Fruit fly (Drosophila melanogaster) whole organism, embryonic: Measurements from ENCODE around the gene Glyat.

Experiments
- CG10321 ChIP-seq: fragments of 200-800 bp; sonication (Bioruptor generic); IDR thresholded peaks from 2 replicates; pipeline ENCODE4 v1.3.6; 2022; ENCODE audit warnings: missing biosample characterization, missing genetic modification characterization
- CG10462 ChIP-seq: fragments of 200-800 bp; sonication (Bioruptor generic); optimal IDR thresholded peaks from 2 replicates; lab custom pipeline; 2016; ENCODE audit warnings: missing biosample characterization, missing genetic modification characterization
- CG12219 ChIP-seq: fragments of 200-800 bp; sonication (Bioruptor generic); optimal IDR thresholded peaks from 3 replicates; lab custom pipeline; 2018; ENCODE audit warnings: missing biosample characterization, mild to moderate bottlenecking, missing genetic modification characterization
- CG12744 ChIP-seq: fragments of 200-800 bp; sonication (Bioruptor generic); optimal IDR thresholded peaks from 2 replicates; lab custom pipeline; 2016; ENCODE audit warnings: missing biosample characterization, missing genetic modification characterization
- CG12769 ChIP-seq: fragments of 200-800 bp; sonication (Bioruptor generic); optimal IDR thresholded peaks from 2 replicates; lab custom pipeline; 2019; ENCODE audit warnings: missing biosample characterization, mild to moderate bottlenecking, missing genetic modification characterization, moderate library complexity
- CG14860 ChIP-seq: fragments of 200-800 bp; sonication (Bioruptor generic); IDR thresholded peaks from 3 replicates; pipeline ENCODE4 v1.3.6; 2022; ENCODE audit warnings: missing biosample characterization, missing genetic modification characterization; ENCODE audit not compliant: partially characterized antibody
- CG1792 ChIP-seq: fragments of 200-800 bp; sonication (Bioruptor generic); optimal IDR thresholded peaks from 2 replicates; lab custom pipeline; 2016; ENCODE audit warnings: missing biosample characterization, missing genetic modification characterization
- CG18476 ChIP-seq: fragments of 200-800 bp; sonication (Bioruptor generic); optimal IDR thresholded peaks from 2 replicates; lab custom pipeline; 2016; ENCODE audit warnings: missing biosample characterization, mild to moderate bottlenecking, missing genetic modification characterization
- CG18599 ChIP-seq: fragments of 200-800 bp; sonication (Bioruptor generic); optimal IDR thresholded peaks from 3 replicates; lab custom pipeline; 2017; ENCODE audit warnings: missing biosample characterization, missing genetic modification characterization, mild to moderate bottlenecking, moderate library complexity, missing genetic modification reagents
- CG3163 ChIP-seq: fragments of 200-800 bp; sonication (Bioruptor generic); optimal IDR thresholded peaks from 3 replicates; lab custom pipeline; 2016; ENCODE audit warnings: missing biosample characterization, missing genetic modification characterization
- CG34376 ChIP-seq: fragments of 200-800 bp; sonication (Bioruptor generic); optimal IDR thresholded peaks from 2 replicates; lab custom pipeline; 2018; ENCODE audit warnings: missing biosample characterization, mild to moderate bottlenecking, missing genetic modification characterization
- CG34422 ChIP-seq: fragments of 200-800 bp; sonication (Bioruptor generic); IDR thresholded peaks from 3 replicates; pipeline ENCODE4 v1.3.6; 2022; ENCODE audit warnings: missing biosample characterization, missing genetic modification characterization
- CG4360 ChIP-seq: fragments of 200-800 bp; sonication (Bioruptor generic); IDR thresholded peaks from 2 replicates; pipeline ENCODE4 v1.3.6; 2022; ENCODE audit warnings: missing biosample characterization, missing genetic modification characterization
- CG5245 ChIP-seq: fragments of 200-800 bp; sonication (Bioruptor generic); optimal IDR thresholded peaks from 3 replicates; lab custom pipeline; 2016; ENCODE audit warnings: missing biosample characterization, missing genetic modification characterization
- CG8359 ChIP-seq: fragments of 200-800 bp; sonication (Bioruptor generic); optimal IDR thresholded peaks from 2 replicates; lab custom pipeline; 2017; ENCODE audit warnings: missing biosample characterization, mild to moderate bottlenecking, missing genetic modification characterization, borderline replicate concordance
- CG8478 ChIP-seq: fragments of >200 bp; optimal IDR thresholded peaks from 2 replicates; lab custom pipeline; 2018
- CG9215 ChIP-seq: fragments of 200-800 bp; sonication (Bioruptor generic); IDR thresholded peaks from 2 replicates; pipeline ENCODE4 v1.3.6; 2022; ENCODE audit warnings: missing biosample characterization, missing genetic modification characterization
- CG9876 ChIP-seq: fragments of 200-800 bp; sonication (Bioruptor generic); optimal IDR thresholded peaks from 2 replicates; lab custom pipeline; 2016; ENCODE audit warnings: missing biosample characterization, missing genetic modification characterization
- D ChIP-seq, 2 experiments: fragments of 200-800 bp in 1 of 2; fragments of >200 bp in 1 of 2; sonication (Bioruptor generic) in 1 of 2; optimal IDR thresholded peaks; 2 replicates in 1 of 2; 3 replicates in 1 of 2; lab custom pipeline; 2017; ENCODE audit warnings: mild to moderate bottlenecking in 1 of 2, missing biosample characterization in 1 of 2, missing genetic modification characterization in 1 of 2, missing genetic modification reagents in 1 of 2
- Dbx ChIP-seq: fragments of 200-800 bp; sonication (Bioruptor generic); IDR thresholded peaks from 3 replicates; pipeline ENCODE4 v1.3.6; 2022; ENCODE audit warnings: missing biosample characterization, missing genetic modification characterization
- Deaf1 ChIP-seq: fragments of 200-800 bp; optimal IDR thresholded peaks from 3 replicates; lab custom pipeline; 2019; ENCODE audit warnings: missing biosample characterization, mild to moderate bottlenecking, missing genetic modification characterization, moderate library complexity
- Ets65A ChIP-seq: fragments of 200-800 bp; sonication (Bioruptor generic); peaks from one replicate; lab custom pipeline; 2016; ENCODE audit warnings: missing biosample characterization, missing genetic modification characterization
- Med ChIP-seq: fragments of 200-800 bp; sonication (Bioruptor generic); peaks from one replicate; lab custom pipeline; 2016; ENCODE audit warnings: missing biosample characterization, missing genetic modification characterization, mild to moderate bottlenecking, inconsistent platforms, moderate library complexity
- Mes4 ChIP-seq: fragments of 200-800 bp; sonication (Bioruptor generic); optimal IDR thresholded peaks from 2 replicates; lab custom pipeline; 2016; ENCODE audit warnings: missing biosample characterization, missing genetic modification characterization
- Pdp1 ChIP-seq, 2 experiments: fragments of 200-800 bp; sonication (Bioruptor generic); optimal IDR thresholded peaks; 3 replicates each; lab custom pipeline; 2016; ENCODE audit warnings: missing biosample characterization in 2 of 2, missing genetic modification characterization in 2 of 2, mild to moderate bottlenecking in 1 of 2, moderate library complexity in 1 of 2
- Usf ChIP-seq: fragments of 200-800 bp; sonication (Bioruptor generic); optimal IDR thresholded peaks from 2 replicates; lab custom pipeline; 2017; ENCODE audit warnings: missing genotype, missing biosample characterization, missing genetic modification characterization
- ara ChIP-seq: fragments of 200-800 bp; sonication (Bioruptor generic); IDR thresholded peaks from 2 replicates; pipeline ENCODE4 v1.3.6; 2022; ENCODE audit warnings: missing biosample characterization, missing genetic modification characterization
- cas ChIP-seq: fragments of 200-800 bp; sonication (Bioruptor generic); IDR thresholded peaks from 2 replicates; pipeline ENCODE4 v1.3.6; 2022; ENCODE audit warnings: missing biosample characterization, missing genetic modification characterization
- ci ChIP-seq: fragments of 200-800 bp; sonication (Bioruptor generic); IDR thresholded peaks from 3 replicates; pipeline ENCODE4 v1.3.6; 2022; ENCODE audit warnings: missing biosample characterization, missing genetic modification characterization
- dati ChIP-seq: fragments of 200-800 bp; sonication (Bioruptor generic); IDR thresholded peaks from 2 replicates; pipeline ENCODE4 v1.3.6; 2022; ENCODE audit warnings: missing biosample characterization, missing genetic modification characterization
- dmrt11E ChIP-seq: fragments of 200-800 bp; sonication (Bioruptor generic); optimal IDR thresholded peaks from 3 replicates; lab custom pipeline; 2018; ENCODE audit warnings: missing biosample characterization, mild to moderate bottlenecking, missing genetic modification characterization, moderate library complexity
- exex ChIP-seq: fragments of 200-800 bp; sonication (Bioruptor generic); optimal IDR thresholded peaks from 4 replicates; lab custom pipeline; 2018; ENCODE audit warnings: missing biosample characterization, mild to moderate bottlenecking, missing genetic modification characterization, moderate library complexity
- gcm2 ChIP-seq: fragments of 200-800 bp; sonication (Bioruptor generic); optimal IDR thresholded peaks from 2 replicates; lab custom pipeline; 2016; ENCODE audit warnings: missing biosample characterization, missing genetic modification characterization
- grau ChIP-seq: fragments of 200-800 bp; optimal IDR thresholded peaks from 3 replicates; lab custom pipeline; 2019; ENCODE audit warnings: missing biosample characterization, mild to moderate bottlenecking, missing genetic modification characterization, moderate library complexity
- grn ChIP-seq: fragments of 200-800 bp; sonication (Bioruptor generic); optimal IDR thresholded peaks from 3 replicates; lab custom pipeline; 2017; ENCODE audit warnings: missing biosample characterization, missing genetic modification characterization
- gsb-n ChIP-seq: fragments of 200-800 bp; sonication (Bioruptor generic); optimal IDR thresholded peaks from 3 replicates; lab custom pipeline; 2018; ENCODE audit warnings: missing biosample characterization, mild to moderate bottlenecking, missing genetic modification characterization
- kah ChIP-seq: fragments of 200-800 bp; sonication (Bioruptor generic); optimal IDR thresholded peaks from 2 replicates; lab custom pipeline; 2018; ENCODE audit warnings: missing biosample characterization, mild to moderate bottlenecking, missing genetic modification characterization
- mirr ChIP-seq: fragments of 200-800 bp; sonication (Bioruptor generic); optimal IDR thresholded peaks from 3 replicates; lab custom pipeline; 2018; ENCODE audit warnings: missing biosample characterization, mild to moderate bottlenecking, missing genetic modification characterization
- org-1 ChIP-seq: fragments of 200-800 bp; sonication (Bioruptor generic); optimal IDR thresholded peaks from 2 replicates; lab custom pipeline; 2017; ENCODE audit warnings: missing biosample characterization, missing genetic modification characterization
- peb ChIP-seq: fragments of 200-800 bp; sonication (Bioruptor generic); IDR thresholded peaks from 2 replicates; pipeline ENCODE4 v1.3.6; 2022; ENCODE audit warnings: missing biosample characterization, missing genetic modification characterization
- scrt ChIP-seq: fragments of 200-800 bp; sonication (Bioruptor generic); optimal IDR thresholded peaks from 2 replicates; lab custom pipeline; 2018; ENCODE audit warnings: missing biosample characterization, mild to moderate bottlenecking, missing genetic modification characterization, moderate library complexity
- sd ChIP-seq: fragments of 200-800 bp; sonication (Bioruptor generic); optimal IDR thresholded peaks from 3 replicates; lab custom pipeline; 2018; ENCODE audit warnings: missing biosample characterization, mild to moderate bottlenecking, missing genetic modification characterization, moderate library complexity
- sens ChIP-seq: fragments of 200-800 bp; sonication (Bioruptor generic); peaks from one replicate; lab custom pipeline; 2016; ENCODE audit warnings: missing biosample characterization, missing genetic modification characterization
- sens-2 ChIP-seq: fragments of 200-800 bp; sonication (Bioruptor generic); IDR thresholded peaks from 2 replicates; pipeline ENCODE4 v1.3.6; 2022; ENCODE audit warnings: missing biosample characterization, missing genetic modification characterization
- shn ChIP-seq: fragments of 200-800 bp; sonication (Bioruptor generic); optimal IDR thresholded peaks from 3 replicates; lab custom pipeline; 2016; ENCODE audit warnings: missing biosample characterization, missing genetic modification characterization
- sisA ChIP-seq: fragments of 200-800 bp; sonication (Bioruptor generic); IDR thresholded peaks from 2 replicates; pipeline ENCODE4 v1.3.6; 2022; ENCODE audit warnings: missing biosample characterization, missing genetic modification characterization
- sug ChIP-seq: fragments of 200-800 bp; optimal IDR thresholded peaks from 2 replicates; lab custom pipeline; 2019; ENCODE audit warnings: missing biosample characterization, mild to moderate bottlenecking, missing genetic modification characterization, moderate library complexity
- yki ChIP-seq: fragments of >200 bp; optimal IDR thresholded peaks from 3 replicates; lab custom pipeline; 2018

Glyat gene

DNA sequence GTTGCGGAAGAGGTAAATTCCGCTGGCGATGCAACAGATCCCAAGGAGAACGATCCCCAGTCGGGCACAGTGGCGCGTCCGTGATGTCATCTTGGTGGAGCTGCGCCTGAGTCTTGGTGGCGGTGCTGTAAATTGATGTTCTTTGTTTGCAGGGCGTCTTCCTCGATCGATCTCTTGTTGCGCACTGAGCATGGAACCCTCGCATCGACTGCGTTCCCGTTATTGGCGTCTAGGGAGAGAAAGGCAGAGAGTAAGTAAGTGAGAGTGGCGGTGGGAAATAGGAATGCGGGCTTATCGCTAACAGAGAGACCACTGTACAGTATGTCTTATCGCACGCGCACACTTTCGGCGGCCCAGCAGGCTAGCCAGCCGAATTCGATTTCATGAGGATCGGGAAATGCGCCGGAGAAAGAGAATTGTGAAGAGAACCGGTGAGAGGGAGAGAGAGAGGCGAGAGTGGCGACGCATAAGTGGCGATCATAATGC lies 19.0 kb downstream of the Glyat start (continued):
- 0 out of 3 replicates have a peak, but pooled peaks have one; percentile 27 for TF ChIP-seq CG34422
- TF ChIP-seq yki (lab: Kevin White, UChicago) = peak; percentile 77
- TF ChIP-seq D (optimal IDR thresholded peaks at IDR 0.05; lab: Kevin White, UChicago) = peak; percentile 61
- no peak for TF ChIP-seq D (GFP tag; optimal IDR thresholded peaks at IDR 0.05; lab: Kevin White, UChicago)
- TF ChIP-seq CG3163 (GFP tag; lab: Kevin White, UChicago) = peak; percentile 80
- TF ChIP-seq dmrt11E = no peak
- TF ChIP-seq kah (GFP tag; lab: Kevin White, UChicago) = peak; percentile 4
- peak; percentile 96 for TF ChIP-seq sd (tag; lab: Kevin White, UChicago)
- TF ChIP-seq Deaf1 (tag; lab: Kevin White, UChicago) = peak; percentile 82
- TF ChIP-seq Dbx (GFP tag; lab: Robert Waterston, UW) = peak; percentile 11; the same call in 1 of the 3 replicates
- TF ChIP-seq CG10462 (GFP tag; lab: Kevin White, UChicago) = peak; percentile 69
- peak; percentile 40; the same call in 2 of the 3 replicates for TF ChIP-seq ci (GFP tag; lab: Robert Waterston, UW)
- no peak for TF ChIP-seq scrt (GFP tag; lab: Kevin White, UChicago)
- TF ChIP-seq CG9876 (GFP tag; lab: Kevin White, UChicago) = no peak
- TF ChIP-seq dati (GFP tag; lab: Robert Waterston, UW) = no peak
- TF ChIP-seq grau = peak; percentile 97
- no peak for TF ChIP-seq CG9215
- TF ChIP-seq CG4360 (GFP tag; lab: Robert Waterston, UW) = no peak
- no peak for TF ChIP-seq CG12219 (GFP tag; lab: Kevin White, UChicago)
- peak; percentile 48 for TF ChIP-seq CG12769 (tag; lab: Kevin White, UChicago)

DNA sequence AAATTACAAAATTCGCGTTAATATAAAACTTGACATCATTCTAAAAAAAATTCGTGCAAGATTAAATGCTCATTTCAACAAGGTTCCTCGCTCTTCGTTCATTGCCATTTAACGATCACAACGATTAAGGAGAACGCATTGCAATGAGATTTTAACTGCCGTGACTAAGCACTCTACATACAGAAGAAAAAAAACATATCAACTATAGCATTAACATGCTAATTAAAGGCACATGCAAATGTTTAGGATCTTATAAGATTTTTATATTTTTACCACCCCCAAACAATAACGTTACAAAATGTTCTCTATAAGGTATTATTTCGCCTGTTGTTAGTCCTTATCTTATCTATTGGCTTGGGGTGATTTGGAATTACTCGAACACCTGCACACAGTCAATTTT lies 19.7 kb downstream of the Glyat start:
- peak; percentile 56 for TF ChIP-seq sens (GFP tag; lab: Kevin White, UChicago)
- no peak for TF ChIP-seq CG5245 (GFP tag; lab: Kevin White, UChicago)

- peak; percentile 39 for TF ChIP-seq sug
- TF ChIP-seq CG10321 (GFP tag; lab: Robert Waterston, UW) = no peak
- peak; percentile 54 for TF ChIP-seq mirr (GFP tag; lab: Kevin White, UChicago)
- TF ChIP-seq Ets65A (GFP tag; lab: Kevin White, UChicago) = peak; percentile 20
- TF ChIP-seq Med (GFP tag; lab: Kevin White, UChicago) = peak; percentile 23
- no peak for TF ChIP-seq shn (GFP tag; lab: Kevin White, UChicago)
- peak; percentile 24 for TF ChIP-seq CG34376 (GFP tag; lab: Kevin White, UChicago)
- TF ChIP-seq grn (GFP tag; lab: Kevin White, UChicago) = peak; percentile 9
- peak in 1 of 2 experiments; percentile 8 for TF ChIP-seq Pdp1 (GFP tag; optimal IDR thresholded peaks at IDR 0.05; lab: Kevin White, UChicago)
- no peak for TF ChIP-seq sens-2 (GFP tag; lab: Robert Waterston, UW)
- no peak for TF ChIP-seq org-1 (GFP tag; lab: Kevin White, UChicago)
- TF ChIP-seq CG8359 (GFP tag; lab: Kevin White, UChicago) = no peak
- TF ChIP-seq exex (tag; lab: Kevin White, UChicago) = peak; percentile 81
- no peak for TF ChIP-seq cas (GFP tag; lab: Robert Waterston, UW)
Measured at dm6 chr2L:7989868-7990267, 20.6 kb downstream of the Glyat start.

dm6 chr2L:7986210-7986609 lies 24.2 kb downstream of the Glyat start:
- TF ChIP-seq CG8478 (lab: Kevin White, UChicago) (peak; percentile 73), dati (GFP tag; lab: Robert Waterston, UW) (no peak), sisA (GFP tag; lab: Robert Waterston, UW) (no peak), ara (GFP tag; lab: Robert Waterston, UW) (peak; percentile 16; the same call in 1 of the 2 replicates), Med (GFP tag; lab: Kevin White, UChicago) (peak; percentile 57), Usf (GFP tag; lab: Kevin White, UChicago) (no peak), gsb-n (tag; lab: Kevin White, UChicago) (no peak), peb (no peak), CG18599 (no peak), CG14860 (0 out of 3 replicates have a peak, but pooled peaks have one; percentile 14), CG12744 (GFP tag; lab: Kevin White, UChicago) (no peak), gcm2 (GFP tag; lab: Kevin White, UChicago) (no peak), CG1792 (GFP tag; lab: Kevin White, UChicago) (no peak), Mes4 (GFP tag; lab: Kevin White, UChicago) (no peak), CG18476 (GFP tag; lab: Kevin White, UChicago) (no peak)
